Worm (Caenorhabditis elegans) whole organism, early embryonic: ENCODE measurements around the gene C33E10.1.

ENCODE experiments used
- B0310.2 ChIP-seq: sonication (generic microtip); optimal IDR thresholded peaks from 2 replicates; lab custom pipeline; 2016; ENCODE audit warnings: mild to moderate bottlenecking, missing genetic modification characterization, missing compliant biosample characterization
- F13C5.2 ChIP-seq: sonication (generic microtip); optimal IDR thresholded peaks from 2 replicates; lab custom pipeline; 2017; ENCODE audit warnings: mild to moderate bottlenecking, missing genetic modification characterization, inconsistent platforms, missing compliant biosample characterization
- aly-1 ChIP-seq: sonication (generic microtip); optimal IDR thresholded peaks from 2 replicates; lab custom pipeline; 2016; ENCODE audit warnings: missing genetic modification characterization, missing compliant biosample characterization
- ama-1 ChIP-seq: fragments of 150-350 bp; optimal IDR thresholded peaks from 2 replicates; lab custom pipeline; 2014
- ceh-13 ChIP-seq: fragments of 200-800 bp; sonication (Bioruptor generic); optimal IDR thresholded peaks from 2 replicates; lab custom pipeline; 2018; ENCODE audit warnings: mild to moderate bottlenecking, missing genetic modification characterization, missing compliant biosample characterization
- ceh-36 ChIP-seq: sonication (generic microtip); optimal IDR thresholded peaks from 2 replicates; lab custom pipeline; 2016; ENCODE audit warnings: missing genetic modification characterization, inconsistent platforms, missing compliant biosample characterization
- ets-7 ChIP-seq: sonication (generic microtip); optimal IDR thresholded peaks from 2 replicates; lab custom pipeline; 2016; ENCODE audit warnings: missing genotype, missing genetic modification characterization, missing compliant biosample characterization
- flt-1 ChIP-seq: fragments of 200-800 bp; sonication (Bioruptor generic); IDR thresholded peaks from 2 replicates; pipeline ENCODE4 v1.3.6; 2022; ENCODE audit warnings: missing genetic modification characterization, missing compliant biosample characterization
- hmbx-1 ChIP-seq: sonication (generic microtip); optimal IDR thresholded peaks from 2 replicates; lab custom pipeline; 2016; ENCODE audit warnings: mild to moderate bottlenecking, missing genetic modification characterization, missing compliant biosample characterization
- hmg-4 ChIP-seq: fragments of 200-800 bp; sonication (Bioruptor generic); optimal IDR thresholded peaks from 2 replicates; lab custom pipeline; 2018; ENCODE audit warnings: mild to moderate bottlenecking, missing genetic modification characterization, missing compliant biosample characterization
- hnd-1 ChIP-seq: sonication (generic microtip); optimal IDR thresholded peaks from 2 replicates; lab custom pipeline; 2016; ENCODE audit warnings: missing genetic modification characterization, missing compliant biosample characterization
- pes-1 ChIP-seq: fragments of 200-800 bp; sonication (Bioruptor generic); IDR thresholded peaks from 2 replicates; pipeline ENCODE4 v1.3.6; 2022; ENCODE audit warnings: missing genetic modification reagents, missing genetic modification characterization, missing compliant biosample characterization
- scrt-1 ChIP-seq: fragments of 200-800 bp; sonication (Bioruptor generic); IDR thresholded peaks from 2 replicates; pipeline ENCODE4 v1.3.6; 2022; ENCODE audit warnings: missing genetic modification characterization, missing compliant biosample characterization
- sea-1 ChIP-seq: fragments of 200-800 bp; sonication (Bioruptor generic); conservative IDR thresholded peaks from 2 replicates; pipeline ENCODE4 v1.3.6; 2022; ENCODE audit warnings: missing genetic modification characterization, missing compliant biosample characterization
- tbx-11 ChIP-seq: fragments of 200-800 bp; sonication (Bioruptor generic); IDR thresholded peaks from 2 replicates; pipeline ENCODE4 v1.3.6; 2022; ENCODE audit warnings: missing genetic modification characterization, missing compliant biosample characterization
- tbx-37 ChIP-seq: fragments of 200-800 bp; sonication (Bioruptor generic); conservative IDR thresholded peaks from 2 replicates; pipeline ENCODE4 v1.3.6; 2022; ENCODE audit warnings: missing genetic modification reagents, missing genetic modification characterization, missing compliant biosample characterization
- tra-4 ChIP-seq: sonication (generic microtip); optimal IDR thresholded peaks from 2 replicates; lab custom pipeline; 2017; ENCODE audit warnings: missing genetic modification characterization, missing compliant biosample characterization

The C33E10.1 gene

ce11 chrX:17330574-17330973 is 25.6 kb downstream of the C33E10.1 start:
- TF ChIP-seq flt-1, result no peak
- no peak for TF ChIP-seq F13C5.2 (tag; lab: Kevin White, UChicago)
- TF ChIP-seq hnd-1 (tag; lab: Kevin White, UChicago), result no peak

- TF ChIP-seq pes-1 (GFP tag; lab: Robert Waterston, UW) (no peak), hnd-1 (tag; lab: Kevin White, UChicago) (no peak), hmg-4 (GFP tag; lab: Kevin White, UChicago) (no peak), flt-1 (no peak), sea-1 (GFP tag; lab: Robert Waterston, UW) (no peak), tra-4 (tag; lab: Kevin White, UChicago) (no peak), F13C5.2 (tag; lab: Kevin White, UChicago) (no peak), ets-7 (tag; lab: Kevin White, UChicago) (no peak), B0310.2 (no peak), ceh-13 (GFP tag; lab: Kevin White, UChicago) (no peak), scrt-1 (GFP tag; lab: Robert Waterston, UW) (no peak), tbx-11 (no peak), ama-1 (lab: Kevin White, UChicago) (no peak)
Measured at ce11 chrX:17333752-17334151, 28.7 kb downstream of the C33E10.1 start, which contains the start of gene C53C11.5. C53C11.5 (plus strand) TSS chrX:17334052.

- TF ChIP-seq ceh-36 (tag; lab: Kevin White, UChicago) (no peak), tbx-11 (no peak), ceh-13 (GFP tag; lab: Kevin White, UChicago) (no peak), hmg-4 (GFP tag; lab: Kevin White, UChicago) (no peak)
Measured at ce11 chrX:17336354-17336753, 31.3 kb downstream of the C33E10.1 start, which contains the start of gene C53C11.2. C53C11.2 (plus strand) TSS chrX:17336637.

- TF ChIP-seq B0310.2 (no peak), flt-1 (no peak), hnd-1 (tag; lab: Kevin White, UChicago) (no peak), pes-1 (GFP tag; lab: Robert Waterston, UW) (no peak), ama-1 (lab: Kevin White, UChicago) (no peak), tbx-11 (no peak)
Measured at ce11 chrX:17338944-17339343, 33.9 kb downstream of the C33E10.1 start.

ce11 chrX:17340484-17340883 is 35.5 kb downstream of the C33E10.1 start, which contains the start of gene C53C11.1:
C53C11.1 (plus strand) TSS chrX:17340784.
- TF ChIP-seq ceh-13 (GFP tag; lab: Kevin White, UChicago) (no peak), F13C5.2 (tag; lab: Kevin White, UChicago) (no peak), pes-1 (GFP tag; lab: Robert Waterston, UW) (no peak), sea-1 (GFP tag; lab: Robert Waterston, UW) (no peak), flt-1 (no peak), B0310.2 (no peak), aly-1 (tag; lab: Kevin White, UChicago) (no peak), scrt-1 (GFP tag; lab: Robert Waterston, UW) (no peak), ceh-36 (tag; lab: Kevin White, UChicago) (no peak), tbx-11 (no peak), ama-1 (lab: Kevin White, UChicago) (no peak), tbx-37 (GFP tag; lab: Robert Waterston, UW) (no peak), hmbx-1 (tag; lab: Kevin White, UChicago) (no peak), tra-4 (tag; lab: Kevin White, UChicago) (no peak), ets-7 (tag; lab: Kevin White, UChicago) (no peak)

ce11 chrX:17349411-17349810 is 44.4 kb downstream of the C33E10.1 start:
- TF ChIP-seq tbx-11, result no peak
- TF ChIP-seq ets-7 (tag; lab: Kevin White, UChicago), result no peak
- TF ChIP-seq flt-1, result no peak
- TF ChIP-seq pes-1 (GFP tag; lab: Robert Waterston, UW), result no peak
- no peak for TF ChIP-seq hnd-1 (tag; lab: Kevin White, UChicago)
- TF ChIP-seq ceh-36 (tag; lab: Kevin White, UChicago), result no peak
- TF ChIP-seq hmg-4 (GFP tag; lab: Kevin White, UChicago), result no peak
- TF ChIP-seq sea-1 (GFP tag; lab: Robert Waterston, UW), result no peak
- TF ChIP-seq aly-1 (tag; lab: Kevin White, UChicago), result no peak
- no peak for TF ChIP-seq F13C5.2 (tag; lab: Kevin White, UChicago)
- TF ChIP-seq hmbx-1 (tag; lab: Kevin White, UChicago), result no peak
- no peak for TF ChIP-seq scrt-1 (GFP tag; lab: Robert Waterston, UW)
- TF ChIP-seq tbx-37 (GFP tag; lab: Robert Waterston, UW), result no peak
- TF ChIP-seq ceh-13 (GFP tag; lab: Kevin White, UChicago), result no peak
- no peak for TF ChIP-seq B0310.2
- TF ChIP-seq tra-4 (tag; lab: Kevin White, UChicago), result no peak
- TF ChIP-seq ama-1 (lab: Kevin White, UChicago), result no peak

ce11 chrX:17352098-17352497 is 47.1 kb downstream of the C33E10.1 start:
- TF ChIP-seq tra-4 (tag; lab: Kevin White, UChicago), result no peak
- TF ChIP-seq hnd-1 (tag; lab: Kevin White, UChicago), result no peak
- no peak for TF ChIP-seq hmbx-1 (tag; lab: Kevin White, UChicago)
- TF ChIP-seq aly-1 (tag; lab: Kevin White, UChicago), result no peak
- TF ChIP-seq scrt-1 (GFP tag; lab: Robert Waterston, UW), result no peak
- no peak for TF ChIP-seq flt-1
- TF ChIP-seq ceh-13 (GFP tag; lab: Kevin White, UChicago), result no peak
- no peak for TF ChIP-seq hmg-4 (GFP tag; lab: Kevin White, UChicago)
- no peak for TF ChIP-seq pes-1 (GFP tag; lab: Robert Waterston, UW)
- TF ChIP-seq B0310.2, result no peak

- TF ChIP-seq tra-4 (tag; lab: Kevin White, UChicago) (no peak), sea-1 (GFP tag; lab: Robert Waterston, UW) (no peak)
Measured at ce11 chrX:17355462-17355861, 50.4 kb downstream of the C33E10.1 start.
